Worm (Caenorhabditis elegans) whole organism, early embryonic: ENCODE data around the gene ZK418.13.

Experiments
- B0310.2 ChIP-seq: sonication (generic microtip); optimal IDR thresholded peaks from 2 replicates; lab custom pipeline; 2016; ENCODE audit warnings: mild to moderate bottlenecking, missing genetic modification characterization, missing compliant biosample characterization
- F13C5.2 ChIP-seq: sonication (generic microtip); optimal IDR thresholded peaks from 2 replicates; lab custom pipeline; 2017; ENCODE audit warnings: mild to moderate bottlenecking, missing genetic modification characterization, inconsistent platforms, missing compliant biosample characterization
- aly-1 ChIP-seq: sonication (generic microtip); optimal IDR thresholded peaks from 2 replicates; lab custom pipeline; 2016; ENCODE audit warnings: missing genetic modification characterization, missing compliant biosample characterization
- ama-1 ChIP-seq: fragments of 150-350 bp; optimal IDR thresholded peaks from 2 replicates; lab custom pipeline; 2014
- ceh-13 ChIP-seq: fragments of 200-800 bp; sonication (Bioruptor generic); optimal IDR thresholded peaks from 2 replicates; lab custom pipeline; 2018; ENCODE audit warnings: mild to moderate bottlenecking, missing genetic modification characterization, missing compliant biosample characterization
- ceh-36 ChIP-seq: sonication (generic microtip); optimal IDR thresholded peaks from 2 replicates; lab custom pipeline; 2016; ENCODE audit warnings: missing genetic modification characterization, inconsistent platforms, missing compliant biosample characterization
- ets-7 ChIP-seq: sonication (generic microtip); optimal IDR thresholded peaks from 2 replicates; lab custom pipeline; 2016; ENCODE audit warnings: missing genotype, missing genetic modification characterization, missing compliant biosample characterization
- flt-1 ChIP-seq: fragments of 200-800 bp; sonication (Bioruptor generic); IDR thresholded peaks from 2 replicates; pipeline ENCODE4 v1.3.6; 2022; ENCODE audit warnings: missing genetic modification characterization, missing compliant biosample characterization
- hmbx-1 ChIP-seq: sonication (generic microtip); optimal IDR thresholded peaks from 2 replicates; lab custom pipeline; 2016; ENCODE audit warnings: mild to moderate bottlenecking, missing genetic modification characterization, missing compliant biosample characterization
- hmg-4 ChIP-seq: fragments of 200-800 bp; sonication (Bioruptor generic); optimal IDR thresholded peaks from 2 replicates; lab custom pipeline; 2018; ENCODE audit warnings: mild to moderate bottlenecking, missing genetic modification characterization, missing compliant biosample characterization
- hnd-1 ChIP-seq: sonication (generic microtip); optimal IDR thresholded peaks from 2 replicates; lab custom pipeline; 2016; ENCODE audit warnings: missing genetic modification characterization, missing compliant biosample characterization
- pes-1 ChIP-seq: fragments of 200-800 bp; sonication (Bioruptor generic); IDR thresholded peaks from 2 replicates; pipeline ENCODE4 v1.3.6; 2022; ENCODE audit warnings: missing genetic modification reagents, missing genetic modification characterization, missing compliant biosample characterization
- scrt-1 ChIP-seq: fragments of 200-800 bp; sonication (Bioruptor generic); IDR thresholded peaks from 2 replicates; pipeline ENCODE4 v1.3.6; 2022; ENCODE audit warnings: missing genetic modification characterization, missing compliant biosample characterization
- sea-1 ChIP-seq: fragments of 200-800 bp; sonication (Bioruptor generic); conservative IDR thresholded peaks from 2 replicates; pipeline ENCODE4 v1.3.6; 2022; ENCODE audit warnings: missing genetic modification characterization, missing compliant biosample characterization
- tbx-11 ChIP-seq: fragments of 200-800 bp; sonication (Bioruptor generic); IDR thresholded peaks from 2 replicates; pipeline ENCODE4 v1.3.6; 2022; ENCODE audit warnings: missing genetic modification characterization, missing compliant biosample characterization
- tbx-37 ChIP-seq: fragments of 200-800 bp; sonication (Bioruptor generic); conservative IDR thresholded peaks from 2 replicates; pipeline ENCODE4 v1.3.6; 2022; ENCODE audit warnings: missing genetic modification reagents, missing genetic modification characterization, missing compliant biosample characterization
- tra-4 ChIP-seq: sonication (generic microtip); optimal IDR thresholded peaks from 2 replicates; lab custom pipeline; 2017; ENCODE audit warnings: missing genetic modification characterization, missing compliant biosample characterization

Gene ZK418.13

ce11 chrIII:7111793-7112192 lies 35.5 kb upstream of the ZK418.13 start, which contains the start of gene B0280.7:
Gene B0280.7 (minus strand): TSS chrIII:7111893.
- no peak for TF ChIP-seq tbx-37 (GFP tag; lab: Robert Waterston, UW)
- no peak for TF ChIP-seq pes-1 (GFP tag; lab: Robert Waterston, UW)
- no peak for TF ChIP-seq ceh-36 (tag; lab: Kevin White, UChicago)
- TF ChIP-seq F13C5.2 (tag; lab: Kevin White, UChicago), result no peak
- no peak for TF ChIP-seq hmg-4 (GFP tag; lab: Kevin White, UChicago)
- TF ChIP-seq hnd-1 (tag; lab: Kevin White, UChicago), result no peak
- no peak for TF ChIP-seq sea-1
- TF ChIP-seq hmbx-1 (tag; lab: Kevin White, UChicago), result no peak
- TF ChIP-seq tbx-11 (GFP tag; lab: Robert Waterston, UW), result no peak
- TF ChIP-seq ceh-13 (GFP tag; lab: Kevin White, UChicago), result no peak
- no peak for TF ChIP-seq B0310.2
- no peak for TF ChIP-seq ama-1 (lab: Kevin White, UChicago)
- TF ChIP-seq tra-4 (tag; lab: Kevin White, UChicago), result no peak
- no peak for TF ChIP-seq flt-1 (GFP tag; lab: Robert Waterston, UW)
- TF ChIP-seq ets-7 (tag; lab: Kevin White, UChicago), result no peak
- TF ChIP-seq scrt-1, result no peak

- TF ChIP-seq sea-1 (no peak), ets-7 (tag; lab: Kevin White, UChicago) (no peak), flt-1 (GFP tag; lab: Robert Waterston, UW) (no peak), aly-1 (no peak), pes-1 (GFP tag; lab: Robert Waterston, UW) (no peak)
Measured at ce11 chrIII:7107965-7108364, 31.7 kb upstream of the ZK418.13 start, which contains the start of gene odd-1. Gene odd-1 (plus strand): TSS chrIII:7108313.

ce11 chrIII:7106854-7107253 lies 30.6 kb upstream of the ZK418.13 start:
- no peak for TF ChIP-seq tbx-37 (GFP tag; lab: Robert Waterston, UW)
- TF ChIP-seq hnd-1 (tag; lab: Kevin White, UChicago), result no peak
- no peak for TF ChIP-seq tbx-11 (GFP tag; lab: Robert Waterston, UW)
- no peak for TF ChIP-seq hmg-4 (GFP tag; lab: Kevin White, UChicago)
- no peak for TF ChIP-seq tra-4 (tag; lab: Kevin White, UChicago)
- TF ChIP-seq sea-1, result no peak
- no peak for TF ChIP-seq aly-1
- no peak for TF ChIP-seq F13C5.2 (tag; lab: Kevin White, UChicago)
- TF ChIP-seq B0310.2, result no peak

DNA sequence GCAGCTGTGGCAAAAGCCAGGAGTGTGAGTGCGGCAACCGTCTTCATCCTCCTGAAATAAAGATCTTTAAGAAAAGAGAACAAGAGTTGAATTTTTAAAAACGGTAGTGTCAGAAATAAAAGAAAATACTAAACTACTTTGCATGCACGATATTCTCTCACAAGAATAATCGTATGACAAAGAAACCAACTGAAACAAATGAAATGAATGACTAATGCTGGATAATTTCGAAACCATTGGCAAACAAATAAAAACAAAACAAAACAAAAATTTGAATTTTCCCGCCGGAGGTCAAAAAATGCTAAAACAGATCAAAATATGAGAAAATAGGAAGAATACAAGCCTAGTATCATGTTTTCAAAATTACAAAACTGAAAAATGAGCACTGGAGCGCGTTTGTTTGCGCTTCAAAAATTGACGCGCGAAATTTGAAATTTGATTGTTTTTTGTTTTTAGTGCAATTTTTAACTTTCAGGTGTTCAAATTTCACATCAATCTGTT lies 27.7 kb upstream of the ZK418.13 start, which contains the start of gene cpg-2:
Gene cpg-2, minus strand, starts transcription at position 51 of the 501 bp plus-strand sequence.
- no peak for TF ChIP-seq F13C5.2 (tag; lab: Kevin White, UChicago)
- no peak for TF ChIP-seq ama-1 (lab: Kevin White, UChicago)
- TF ChIP-seq sea-1, result no peak
- no peak for TF ChIP-seq hmbx-1 (tag; lab: Kevin White, UChicago)
- TF ChIP-seq aly-1, result no peak
- TF ChIP-seq ceh-13 (GFP tag; lab: Kevin White, UChicago), result no peak

DNA sequence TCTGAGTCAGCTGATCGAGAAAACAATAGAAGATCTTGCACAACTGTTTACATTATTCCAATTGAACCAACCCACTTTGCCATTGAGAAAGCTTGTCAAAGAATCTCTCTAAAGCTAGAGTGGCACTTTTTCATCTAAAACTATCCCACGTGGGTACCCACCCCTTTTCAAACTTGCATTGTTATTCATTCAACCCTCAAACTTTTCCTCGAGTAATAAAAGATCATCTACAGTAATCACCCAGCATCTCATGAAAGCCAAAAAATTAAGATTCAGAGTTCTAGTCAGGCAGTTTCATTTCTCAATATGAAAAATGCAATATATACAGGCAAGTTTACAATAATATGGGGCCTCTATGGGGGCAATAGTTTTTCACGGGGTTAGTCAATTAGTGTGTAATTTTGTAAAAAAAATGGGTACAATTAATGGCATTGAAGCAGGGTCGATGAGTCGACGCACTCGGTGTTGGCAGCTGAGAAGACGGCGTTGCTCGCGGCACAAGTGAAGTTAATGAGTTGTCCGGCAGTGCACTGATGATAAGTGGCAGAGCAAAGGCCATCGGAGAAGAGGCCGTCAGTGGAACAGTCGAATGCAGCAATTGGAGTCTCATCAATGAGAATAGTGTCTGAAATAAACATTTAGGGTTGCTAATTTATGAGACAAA lies 25.7 kb upstream of the ZK418.13 start:
- TF ChIP-seq hnd-1 (tag; lab: Kevin White, UChicago) (no peak), ceh-13 (GFP tag; lab: Kevin White, UChicago) (no peak)

DNA sequence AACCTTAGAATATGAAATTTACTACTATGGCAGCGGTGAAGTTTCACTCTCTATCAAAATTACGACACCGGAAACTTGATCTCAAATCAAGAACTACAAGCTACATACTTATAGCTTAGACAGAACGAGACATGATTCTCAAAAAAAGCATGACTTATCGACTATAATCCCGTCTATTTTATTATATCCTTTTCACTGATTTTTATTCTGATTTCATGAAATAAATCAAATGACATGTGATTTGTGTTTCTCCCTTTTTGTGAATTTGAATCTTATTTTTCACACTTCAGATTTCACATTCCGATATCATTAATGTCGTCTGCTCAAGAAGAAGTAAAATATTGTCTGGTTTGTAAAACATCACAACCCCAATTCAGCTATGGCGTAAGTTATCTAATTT lies 23.7 kb upstream of the ZK418.13 start, which contains the start of gene ZK418.11:
Gene ZK418.11, plus strand, starts transcription at position 289 of the 400 bp plus-strand sequence.
- TF ChIP-seq aly-1 (no peak), tbx-37 (GFP tag; lab: Robert Waterston, UW) (no peak), ama-1 (lab: Kevin White, UChicago) (no peak), flt-1 (GFP tag; lab: Robert Waterston, UW) (no peak), ceh-36 (tag; lab: Kevin White, UChicago) (no peak), hmg-4 (GFP tag; lab: Kevin White, UChicago) (no peak), hnd-1 (tag; lab: Kevin White, UChicago) (no peak), B0310.2 (no peak), sea-1 (no peak), scrt-1 (no peak), tbx-11 (GFP tag; lab: Robert Waterston, UW) (no peak), hmbx-1 (tag; lab: Kevin White, UChicago) (no peak), pes-1 (GFP tag; lab: Robert Waterston, UW) (no peak), ets-7 (tag; lab: Kevin White, UChicago) (no peak), ceh-13 (GFP tag; lab: Kevin White, UChicago) (no peak), tra-4 (tag; lab: Kevin White, UChicago) (no peak), F13C5.2 (tag; lab: Kevin White, UChicago) (no peak)

DNA sequence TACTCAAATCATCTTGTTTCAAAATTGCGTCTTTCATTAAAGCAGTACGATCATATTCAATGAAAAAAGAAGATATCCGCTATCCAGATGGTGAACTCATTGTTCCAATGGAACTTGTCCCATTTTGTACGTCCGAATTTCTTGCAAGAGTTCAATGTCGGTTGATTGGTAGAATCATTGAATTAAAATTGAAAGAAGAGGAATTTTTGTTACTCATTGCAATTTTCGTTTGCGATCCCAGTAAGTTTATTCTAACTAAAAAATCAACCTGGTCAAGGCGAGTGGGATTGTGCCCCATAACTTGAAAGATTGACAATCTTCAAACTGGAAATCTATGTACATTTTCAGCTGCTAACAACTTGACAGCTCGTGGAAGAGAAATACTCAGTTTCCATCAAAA lies 20.2 kb upstream of the ZK418.13 start:
- TF ChIP-seq hnd-1 (tag; lab: Kevin White, UChicago), result no peak
- TF ChIP-seq F13C5.2 (tag; lab: Kevin White, UChicago), result no peak
- no peak for TF ChIP-seq ets-7 (tag; lab: Kevin White, UChicago)
- no peak for TF ChIP-seq tbx-37 (GFP tag; lab: Robert Waterston, UW)

DNA sequence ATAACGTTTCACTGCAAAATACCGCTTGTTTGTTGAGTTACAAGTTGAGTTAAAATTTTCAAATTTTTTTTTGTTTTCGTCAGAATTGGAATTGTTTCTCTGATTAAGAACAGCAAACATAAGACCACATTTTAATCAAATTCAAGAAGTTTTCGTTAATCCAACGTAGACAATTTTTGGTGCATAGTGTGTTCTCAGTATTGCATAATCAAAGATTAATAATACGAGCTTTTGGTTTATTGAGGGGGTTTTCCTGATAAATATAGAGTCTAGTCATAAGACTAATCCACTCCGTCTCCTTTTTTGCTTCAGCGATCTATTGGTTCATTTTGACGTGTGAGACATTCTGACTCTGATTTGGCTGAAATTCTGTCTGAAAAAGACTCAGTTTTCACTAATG lies 18.9 kb upstream of the ZK418.13 start, which contains the start of gene nhr-9:
Gene nhr-9, plus strand, starts transcription at position 307 of the 400 bp plus-strand sequence.
- TF ChIP-seq sea-1 (no peak), tra-4 (tag; lab: Kevin White, UChicago) (no peak), B0310.2 (no peak), flt-1 (GFP tag; lab: Robert Waterston, UW) (no peak), ets-7 (tag; lab: Kevin White, UChicago) (no peak), hmbx-1 (tag; lab: Kevin White, UChicago) (no peak), ama-1 (lab: Kevin White, UChicago) (no peak), pes-1 (GFP tag; lab: Robert Waterston, UW) (no peak), tbx-11 (GFP tag; lab: Robert Waterston, UW) (no peak), hmg-4 (GFP tag; lab: Kevin White, UChicago) (no peak), scrt-1 (no peak), aly-1 (no peak), tbx-37 (GFP tag; lab: Robert Waterston, UW) (no peak), ceh-36 (tag; lab: Kevin White, UChicago) (no peak), ceh-13 (GFP tag; lab: Kevin White, UChicago) (no peak), F13C5.2 (tag; lab: Kevin White, UChicago) (no peak), hnd-1 (tag; lab: Kevin White, UChicago) (no peak)
